Worm (Caenorhabditis elegans): Measurements from ENCODE around the gene mrpl-22.

DNA sequence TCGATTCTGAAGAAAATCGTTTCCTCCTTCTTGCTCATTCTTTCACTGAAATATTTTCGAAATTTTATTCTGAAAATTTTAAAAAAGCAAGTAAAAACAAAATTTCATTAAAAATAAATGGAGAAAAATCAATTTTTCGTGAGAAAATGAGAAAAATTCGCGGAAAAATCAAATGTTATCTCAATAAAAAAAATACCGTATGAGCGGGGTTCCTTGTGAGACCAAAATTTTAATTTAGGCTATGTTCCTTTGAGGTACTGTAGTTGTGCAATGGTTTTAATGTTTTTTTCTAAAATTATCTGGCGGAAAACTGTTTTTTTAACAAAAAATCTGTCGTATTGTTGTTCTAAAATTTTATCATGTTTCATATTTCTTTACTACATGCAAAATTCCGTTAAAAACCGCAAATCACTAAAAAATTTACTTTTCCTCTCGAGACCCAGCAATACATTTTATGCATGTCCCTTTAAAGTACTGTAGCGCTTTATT, 15.1 kb upstream of the mrpl-22 start, which contains the start of gene epg-6:
- TF ChIP-seq ztf-11 (tag; optimal IDR thresholded peaks at IDR 0.05): no peak
- TF ChIP-seq ceh-9 (tag; optimal IDR thresholded peaks at IDR 0.05): no peak
- TF ChIP-seq nhr-12 (tag; optimal IDR thresholded peaks at IDR 0.05): no peak

Data from whole organism, L3 larva.